Worm (Caenorhabditis elegans): ENCODE data around the gene srg-8.

DNA sequence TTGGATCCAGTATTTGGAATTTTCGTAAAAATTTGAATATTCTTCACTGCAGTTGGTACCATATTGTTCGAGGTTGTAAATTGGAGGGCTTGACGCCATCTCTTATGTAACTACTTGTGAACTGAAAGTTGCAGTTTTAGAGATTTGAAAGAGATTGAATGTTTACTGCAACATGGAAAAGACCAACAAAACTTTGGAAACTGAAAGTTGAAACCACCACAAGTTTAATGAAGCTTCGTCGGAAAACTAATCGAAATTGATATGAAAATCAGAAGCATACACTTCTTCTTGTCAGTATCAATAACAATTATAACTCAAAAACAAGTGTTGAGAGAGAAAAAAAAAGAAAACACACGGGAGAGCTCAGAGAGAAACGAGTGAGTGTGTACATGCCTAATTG, 13.4 kb upstream of the srg-8 start, which contains the start of gene srg-7:
- no peak for TF ChIP-seq lin-35 (GFP tag; optimal IDR thresholded peaks at IDR 0.05)
- TF ChIP-seq snpc-4 (tag; optimal IDR thresholded peaks at IDR 0.05), result no peak

Measured in whole organism, L1 larva.